Worm (Caenorhabditis elegans) whole organism, late embryonic: Measurements from ENCODE around the gene Y49F6B.8.

Experiments
- C08G9.2 ChIP-seq: sonication (generic microtip); optimal IDR thresholded peaks from 2 replicates; lab custom pipeline; 2016; ENCODE audit warnings: mild to moderate bottlenecking, missing genetic modification characterization, moderate library complexity, missing compliant biosample characterization
- C38D4.7 ChIP-seq: fragments of 200-800 bp; sonication (Bioruptor generic); optimal IDR thresholded peaks from 2 replicates; lab custom pipeline; 2018; ENCODE audit warnings: mild to moderate bottlenecking, missing genetic modification characterization, moderate library complexity, missing compliant biosample characterization
- K02D7.2 ChIP-seq: sonication (generic microtip); optimal IDR thresholded peaks from 2 replicates; lab custom pipeline; 2017; ENCODE audit warnings: mild to moderate bottlenecking, missing genetic modification characterization, missing compliant biosample characterization
- T23F11.4 ChIP-seq: fragments of 200-800 bp; sonication (Bioruptor generic); optimal IDR thresholded peaks from 2 replicates; lab custom pipeline; 2018; ENCODE audit warnings: mild to moderate bottlenecking, missing genetic modification characterization, missing compliant biosample characterization
- Y22D7AL.16 ChIP-seq: sonication (generic microtip); optimal IDR thresholded peaks from 2 replicates; lab custom pipeline; 2016; ENCODE audit warnings: missing genetic modification characterization, missing compliant biosample characterization
- ahr-1 ChIP-seq: sonication (generic microtip); optimal IDR thresholded peaks from 2 replicates; lab custom pipeline; 2016; ENCODE audit warnings: missing genetic modification characterization, missing compliant biosample characterization
- ama-1 ChIP-seq: fragments of 150-350 bp; optimal IDR thresholded peaks from 2 replicates; lab custom pipeline; 2014
- ceh-18 ChIP-seq: sonication (generic microtip); optimal IDR thresholded peaks from 2 replicates; lab custom pipeline; 2016; ENCODE audit warnings: missing genetic modification characterization, missing compliant biosample characterization
- ceh-22 ChIP-seq: sonication (generic microtip); optimal IDR thresholded peaks from 2 replicates; lab custom pipeline; 2017; ENCODE audit warnings: missing biosample characterization, missing genetic modification characterization
- ceh-24 ChIP-seq: sonication (generic microtip); optimal IDR thresholded peaks from 2 replicates; lab custom pipeline; 2016; ENCODE audit warnings: mild to moderate bottlenecking, missing genetic modification characterization, missing compliant biosample characterization
- ceh-30 ChIP-seq: fragments of 150-350 bp; optimal IDR thresholded peaks from 2 replicates; lab custom pipeline; 2014; ENCODE audit warnings: missing biosample characterization, missing genetic modification characterization
- ceh-31 ChIP-seq: sonication (generic microtip); optimal IDR thresholded peaks from 2 replicates; lab custom pipeline; 2016; ENCODE audit warnings: missing genetic modification characterization, missing compliant biosample characterization
- che-1 ChIP-seq: sonication (generic microtip); optimal IDR thresholded peaks from 2 replicates; lab custom pipeline; 2016; ENCODE audit warnings: mild to moderate bottlenecking, missing genetic modification characterization, missing compliant biosample characterization
- dmd-4 ChIP-seq: sonication (generic microtip); optimal IDR thresholded peaks from 2 replicates; lab custom pipeline; 2016; ENCODE audit warnings: borderline replicate concordance, missing genetic modification characterization, missing compliant biosample characterization
- dve-1 ChIP-seq: sonication (generic microtip); optimal IDR thresholded peaks from 2 replicates; lab custom pipeline; 2017; ENCODE audit warnings: antibody characterized with exemption, mild to moderate bottlenecking, missing genetic modification characterization, missing compliant biosample characterization
- ets-4 ChIP-seq: sonication (generic microtip); optimal IDR thresholded peaks from 2 replicates; lab custom pipeline; 2016; ENCODE audit warnings: missing genetic modification characterization, missing compliant biosample characterization
- fax-1 ChIP-seq: sonication (generic microtip); optimal IDR thresholded peaks from 2 replicates; lab custom pipeline; 2016; ENCODE audit warnings: missing genotype, missing genetic modification characterization, missing compliant biosample characterization
- fkh-10 ChIP-seq: fragments of 150-350 bp; optimal IDR thresholded peaks from 2 replicates; lab custom pipeline; 2014; ENCODE audit warnings: missing biosample characterization, missing genetic modification reagents, missing genetic modification characterization
- hlh-13 ChIP-seq: fragments of 200-800 bp; sonication (Bioruptor generic); optimal IDR thresholded peaks from 2 replicates; lab custom pipeline; 2018; ENCODE audit warnings: mild to moderate bottlenecking, missing genetic modification characterization, missing compliant biosample characterization
- hlh-15 ChIP-seq: sonication (generic microtip); optimal IDR thresholded peaks from 2 replicates; lab custom pipeline; 2016; ENCODE audit warnings: missing genetic modification characterization, missing compliant biosample characterization
- hlh-6 ChIP-seq: sonication (generic microtip); optimal IDR thresholded peaks from 2 replicates; lab custom pipeline; 2016; ENCODE audit warnings: missing genotype, missing genetic modification characterization, missing compliant biosample characterization
- hlh-8 ChIP-seq: sonication (generic microtip); optimal IDR thresholded peaks from 2 replicates; lab custom pipeline; 2016; ENCODE audit warnings: missing genotype, missing genetic modification characterization, missing compliant biosample characterization
- madf-2 ChIP-seq: sonication (generic microtip); optimal IDR thresholded peaks from 2 replicates; lab custom pipeline; 2017; ENCODE audit warnings: missing genetic modification characterization, missing compliant biosample characterization
- mec-3 ChIP-seq: sonication (generic microtip); optimal IDR thresholded peaks from 2 replicates; lab custom pipeline; 2016; ENCODE audit warnings: borderline replicate concordance, missing genetic modification characterization, missing compliant biosample characterization
- nfya-1 ChIP-seq: sonication (generic microtip); optimal IDR thresholded peaks from 2 replicates; lab custom pipeline; 2017; ENCODE audit warnings: missing genetic modification characterization, mild to moderate bottlenecking, missing compliant biosample characterization, antibody characterized with exemption, moderate library complexity
- nhr-11 ChIP-seq: fragments of 150-350 bp; optimal IDR thresholded peaks from 2 replicates; lab custom pipeline; 2014; ENCODE audit warnings: missing biosample characterization, missing genetic modification characterization
- nhr-232 ChIP-seq: sonication (generic microtip); optimal IDR thresholded peaks from 2 replicates; lab custom pipeline; 2016; ENCODE audit warnings: missing genetic modification characterization, missing compliant biosample characterization
- npax-4 ChIP-seq: sonication (generic microtip); optimal IDR thresholded peaks from 2 replicates; lab custom pipeline; 2016; ENCODE audit warnings: missing genetic modification characterization, missing compliant biosample characterization
- pat-9 ChIP-seq: fragments of 200-800 bp; sonication (Bioruptor generic); optimal IDR thresholded peaks from 2 replicates; lab custom pipeline; 2018; ENCODE audit warnings: mild to moderate bottlenecking, missing genetic modification characterization, moderate library complexity, missing compliant biosample characterization
- pax-1 ChIP-seq: fragments of 150-350 bp; optimal IDR thresholded peaks from 2 replicates; lab custom pipeline; 2014; ENCODE audit warnings: missing biosample characterization, missing genetic modification characterization
- pros-1 ChIP-seq: fragments of 150-350 bp; optimal IDR thresholded peaks from 2 replicates; lab custom pipeline; 2014; ENCODE audit warnings: missing biosample characterization, missing genetic modification reagents, missing genetic modification characterization
- sdc-2 ChIP-seq: sonication (generic microtip); optimal IDR thresholded peaks from 2 replicates; lab custom pipeline; 2016; ENCODE audit warnings: missing genotype, missing genetic modification characterization, missing compliant biosample characterization
- sox-4 ChIP-seq: sonication (generic microtip); optimal IDR thresholded peaks from 2 replicates; lab custom pipeline; 2017; ENCODE audit warnings: mild to moderate bottlenecking, missing genetic modification characterization, inconsistent platforms, missing compliant biosample characterization
- tbx-2 ChIP-seq: sonication (generic microtip); optimal IDR thresholded peaks from 2 replicates; lab custom pipeline; 2016; ENCODE audit warnings: missing genetic modification characterization, missing compliant biosample characterization
- ttx-3 ChIP-seq: sonication (generic microtip); optimal IDR thresholded peaks from 2 replicates; lab custom pipeline; 2016; ENCODE audit warnings: missing genetic modification reagents, missing genetic modification characterization, missing compliant biosample characterization
- unc-3 ChIP-seq, 2 experiments: fragments of 200-800 bp in 1 of 2; sonication (Bioruptor generic) in 1 of 2; sonication (generic microtip) in 1 of 2; conservative IDR thresholded peaks in 1 of 2; optimal IDR thresholded peaks in 1 of 2; 2 replicates each; pipeline versions ENCODE4 v1.3.6 to Lab custom; 2016 to 2022; ENCODE audit warnings: missing compliant biosample characterization in 2 of 2, missing genetic modification characterization in 2 of 2, missing genetic modification reagents in 1 of 2
- unc-86 ChIP-seq: sonication (generic microtip); optimal IDR thresholded peaks from 2 replicates; lab custom pipeline; 2016; ENCODE audit warnings: missing genetic modification characterization, missing compliant biosample characterization

Gene Y49F6B.8

DNA sequence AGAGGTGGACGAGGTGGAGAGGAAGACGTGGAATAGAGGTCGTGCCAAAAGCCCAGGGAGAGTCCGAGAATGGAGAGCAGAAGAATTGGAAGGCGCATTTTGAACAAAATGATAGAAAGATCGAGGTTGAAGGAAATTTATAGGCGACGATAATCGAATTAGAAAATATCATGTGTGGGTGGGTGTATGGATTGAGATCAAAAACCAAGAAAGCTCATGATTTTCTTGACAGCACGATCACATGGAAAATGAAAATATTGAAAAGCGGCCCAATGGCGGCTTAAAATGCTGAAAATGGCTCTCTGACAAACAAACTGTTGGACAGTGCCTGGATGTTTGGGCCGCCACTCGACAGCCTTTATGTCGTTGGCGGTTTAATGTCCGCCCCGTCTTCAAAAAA lies 18.4 kb downstream of the Y49F6B.8 start, which contains the start of gene C16C8.9:
TSS of gene C16C8.9 (minus strand) at position 101 of the 400 bp plus-strand sequence.
- TF ChIP-seq dmd-4 (tag; lab: Kevin White, UChicago): no peak
- no peak for TF ChIP-seq hlh-8 (tag; lab: Kevin White, UChicago)
- TF ChIP-seq ttx-3 (tag; lab: Kevin White, UChicago): no peak
- TF ChIP-seq, all 69 proteins: peak for 0

DNA sequence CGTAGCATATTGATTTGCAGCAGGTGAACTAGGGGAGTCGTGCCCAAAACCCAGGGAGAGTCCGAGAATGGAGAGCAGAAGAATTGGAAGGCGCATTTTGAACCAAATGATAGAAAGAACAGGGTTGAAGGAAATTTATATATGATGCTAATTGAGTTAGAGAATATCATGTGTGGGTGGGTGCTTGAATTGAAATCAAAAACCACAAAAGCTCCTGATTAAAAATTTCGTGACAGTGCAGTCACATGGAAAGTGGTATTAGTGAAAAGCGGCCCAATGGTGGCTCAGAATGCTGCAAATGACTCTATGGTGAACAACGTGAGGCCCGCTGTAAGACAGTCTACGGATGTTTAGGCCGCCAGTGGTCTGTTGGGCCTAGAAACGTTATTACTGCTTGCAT lies 19.9 kb downstream of the Y49F6B.8 start, which contains the start of gene C16C8.8:
TSS of gene C16C8.8 (minus strand) at position 101 of the 400 bp plus-strand sequence.
- TF ChIP-seq mec-3 (tag; lab: Kevin White, UChicago) (no peak), ahr-1 (no peak), nhr-11 (tag; lab: Kevin White, UChicago) (no peak), ceh-31 (tag; lab: Kevin White, UChicago) (no peak), ceh-18 (no peak), ets-4 (tag; lab: Kevin White, UChicago) (no peak), pat-9 (no peak), sox-4 (tag; lab: Kevin White, UChicago) (no peak), madf-2 (tag; lab: Kevin White, UChicago) (no peak), fkh-10 (GFP tag; lab: Kevin White, UChicago) (no peak), nfya-1 (tag; lab: Kevin White, UChicago) (no peak)
- TF ChIP-seq, all 69 proteins: peak for 0

DNA sequence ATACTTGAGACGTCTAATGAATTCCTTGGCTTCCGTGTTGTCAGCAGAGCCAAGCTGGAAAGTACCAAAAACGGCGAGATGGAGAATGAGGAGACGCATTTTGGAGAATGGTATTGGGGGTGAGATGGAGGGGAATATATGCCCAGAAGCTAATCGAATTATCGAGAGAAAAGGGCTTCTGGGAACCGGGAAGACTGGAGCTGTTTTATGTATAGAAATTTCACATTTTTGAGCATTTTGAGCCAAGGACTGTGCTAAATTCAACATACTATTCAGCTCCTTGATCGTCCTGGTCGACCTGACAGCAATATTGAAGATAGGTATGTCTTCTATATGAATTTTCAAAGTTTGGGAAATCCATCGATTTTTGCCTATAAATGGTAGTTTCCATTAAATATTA lies 21.4 kb downstream of the Y49F6B.8 start, which contains the start of gene C16C8.7:
TSS of gene C16C8.7 (minus strand) at position 101 of the 400 bp plus-strand sequence.
- TF ChIP-seq hlh-15 (tag; lab: Kevin White, UChicago): no peak
- TF ChIP-seq Y22D7AL.16 (tag; lab: Kevin White, UChicago): no peak
- TF ChIP-seq C38D4.7 (GFP tag; lab: Kevin White, UChicago): no peak
- no peak for TF ChIP-seq pros-1 (tag; lab: Kevin White, UChicago)
- TF ChIP-seq madf-2 (tag; lab: Kevin White, UChicago): no peak
- TF ChIP-seq fkh-10 (GFP tag; lab: Kevin White, UChicago): no peak
- no peak for TF ChIP-seq ets-4 (tag; lab: Kevin White, UChicago)
- no peak for TF ChIP-seq ceh-24
- no peak for TF ChIP-seq nhr-232 (tag; lab: Kevin White, UChicago)

DNA sequence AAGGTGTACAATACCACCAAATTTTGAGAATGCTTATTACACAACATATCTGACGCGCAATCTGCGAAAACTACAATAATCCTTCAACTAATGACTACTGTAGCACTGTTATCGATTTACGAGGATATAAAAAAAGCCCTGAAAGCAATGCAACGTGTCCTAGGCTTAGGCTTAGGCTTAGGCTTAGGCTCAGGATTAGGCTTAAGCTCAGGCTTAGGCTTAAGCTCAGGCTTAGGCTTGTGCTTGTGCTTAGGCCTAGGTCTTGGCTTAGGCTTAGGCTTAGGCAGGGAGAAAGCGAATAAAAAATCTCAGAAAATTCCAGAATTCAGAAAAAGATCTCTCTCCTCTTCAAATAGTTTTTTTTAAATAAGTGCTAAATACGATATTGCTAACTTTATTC lies 22.3 kb downstream of the Y49F6B.8 start:
- TF ChIP-seq dve-1 (tag; lab: Kevin White, UChicago) (peak; percentile 79), hlh-13 (GFP tag; lab: Kevin White, UChicago) (no peak)

DNA sequence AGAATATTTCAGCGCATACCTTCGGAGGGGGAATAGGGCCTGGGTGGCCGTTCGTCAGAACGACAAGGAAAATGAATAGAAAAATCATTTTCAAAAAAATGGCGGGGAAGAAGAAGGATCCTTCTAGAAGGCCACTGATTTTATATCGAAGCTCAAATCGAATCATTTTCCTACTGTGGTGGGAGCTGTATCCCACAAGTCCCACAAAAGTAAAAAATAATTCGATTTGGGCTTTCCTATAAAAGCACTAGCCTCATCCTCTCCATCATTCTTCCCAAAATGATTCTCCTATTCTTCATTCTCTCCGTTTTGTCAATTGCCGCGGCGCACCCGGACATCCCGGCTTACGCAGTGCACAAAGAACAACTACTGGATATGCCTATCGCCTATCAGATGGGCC lies 23.3 kb downstream of the Y49F6B.8 start, which contains the start of the genes C16C8.26 and C16C8.19:
TSS of gene C16C8.26 (minus strand) at position 101 of the 400 bp plus-strand sequence.
TSS of gene C16C8.19 (plus strand) at position 279 of the 400 bp plus-strand sequence.
- TF ChIP-seq unc-86 (tag; lab: Kevin White, UChicago): no peak
- no peak for TF ChIP-seq unc-3 (GFP tag; conservative IDR thresholded peaks at IDR 0.05; lab: Robert Waterston, UW)
- no peak for TF ChIP-seq unc-3 (tag; optimal IDR thresholded peaks at IDR 0.05; lab: Kevin White, UChicago)
- no peak for TF ChIP-seq che-1 (tag; lab: Kevin White, UChicago)
- TF ChIP-seq K02D7.2 (tag; lab: Kevin White, UChicago): no peak
- no peak for TF ChIP-seq ceh-22 (tag; lab: Kevin White, UChicago)
- no peak for TF ChIP-seq T23F11.4
- TF ChIP-seq sdc-2 (tag; lab: Kevin White, UChicago): no peak
- no peak for TF ChIP-seq hlh-6 (tag; lab: Kevin White, UChicago)
- no peak for TF ChIP-seq tbx-2 (tag; lab: Kevin White, UChicago)

DNA sequence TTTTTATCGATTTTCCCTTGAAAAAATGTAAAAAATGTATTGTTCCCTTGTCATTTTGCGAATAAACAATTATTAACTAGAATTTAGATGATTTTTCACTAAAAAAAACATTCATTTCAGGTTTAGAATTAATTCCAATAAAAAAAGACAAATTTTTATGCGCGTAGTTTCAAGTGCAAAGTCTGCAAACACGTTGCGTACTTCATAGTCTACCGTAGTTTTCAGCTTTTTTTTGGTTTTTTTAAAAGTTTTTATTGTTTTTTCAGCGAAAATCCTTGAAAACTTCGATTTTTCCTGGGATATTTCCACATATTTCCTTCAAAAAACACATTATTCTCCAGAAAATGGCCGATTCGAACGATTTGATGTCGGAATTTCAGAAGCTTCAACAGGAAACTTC lies 28.0 kb downstream of the Y49F6B.8 start, which contains the start of gene C16C8.11:
TSS of gene C16C8.11 (plus strand) at position 188 of the 400 bp plus-strand sequence.
- TF ChIP-seq madf-2 (tag; lab: Kevin White, UChicago) (no peak), tbx-2 (tag; lab: Kevin White, UChicago) (no peak), hlh-15 (tag; lab: Kevin White, UChicago) (no peak), nhr-11 (tag; lab: Kevin White, UChicago) (no peak), K02D7.2 (tag; lab: Kevin White, UChicago) (no peak), pax-1 (tag; lab: Kevin White, UChicago) (no peak), C08G9.2 (no peak), sdc-2 (tag; lab: Kevin White, UChicago) (no peak), mec-3 (tag; lab: Kevin White, UChicago) (no peak), fax-1 (tag; lab: Kevin White, UChicago) (no peak), ama-1 (lab: Kevin White, UChicago) (no peak), npax-4 (tag; lab: Kevin White, UChicago) (no peak), fkh-10 (GFP tag; lab: Kevin White, UChicago) (no peak), ceh-30 (no peak)
